Fruit fly (Drosophila melanogaster): ENCODE data around the gene CG8838.

Gene CG8838

DNA sequence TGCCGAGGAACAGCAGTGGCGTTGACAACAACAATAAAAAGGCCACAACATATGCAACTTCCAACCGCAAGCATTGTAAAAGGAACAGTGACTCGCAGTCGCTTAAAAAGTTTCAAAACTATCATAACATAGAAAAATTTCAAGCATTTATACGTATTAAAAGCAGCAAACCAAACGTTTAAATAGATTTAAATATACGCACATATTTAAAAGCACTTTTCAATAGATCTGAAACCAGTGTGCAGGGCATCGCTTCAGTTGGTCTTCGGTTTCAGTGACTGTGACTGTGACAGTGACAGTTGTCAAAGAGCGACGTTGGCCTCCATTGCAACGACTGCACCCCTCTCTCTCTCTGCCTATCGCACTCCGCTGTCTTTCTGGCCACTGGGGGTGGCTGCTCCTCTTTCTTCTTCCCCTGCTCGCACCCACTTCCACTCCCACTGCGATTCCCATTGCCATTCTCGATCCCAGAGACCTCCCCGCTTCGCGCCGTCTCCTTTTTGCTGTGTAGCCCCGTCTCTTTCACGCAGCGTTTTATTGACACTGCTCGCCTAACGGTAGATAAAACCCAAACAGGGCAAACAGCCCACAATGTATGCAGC lies 9.2 kb upstream of the CG8838 start (continued):
- TF ChIP-seq sima (GFP tag; optimal IDR thresholded peaks at IDR 0.05) (no peak), Antp (GFP tag; optimal IDR thresholded peaks at IDR 0.05) (peak; percentile 62), Sox102F (GFP tag; optimal IDR thresholded peaks at IDR 0.05) (peak; percentile 95), sr (GFP tag; IDR thresholded peaks at IDR 0.05) (peak; percentile 75; the same call in 2 of the 3 replicates), CG2875 (GFP tag; optimal IDR thresholded peaks at IDR 0.05) (peak; percentile 84), insv (GFP tag; optimal IDR thresholded peaks at IDR 0.05) (no peak), NfI (GFP tag; optimal IDR thresholded peaks at IDR 0.05) (peak; percentile 70), slou (GFP tag; optimal IDR thresholded peaks at IDR 0.05) (no peak), HmgZ (tag; optimal IDR thresholded peaks at IDR 0.05) (no peak), ase (GFP tag; IDR thresholded peaks at IDR 0.05) (peak; percentile 95), Rfx (GFP tag; IDR thresholded peaks at IDR 0.05) (peak; percentile 49; the same call in 1 of the 2 replicates), CG9817 (tag; optimal IDR thresholded peaks at IDR 0.05) (peak; percentile 24), CG11504 (tag; optimal IDR thresholded peaks at IDR 0.05) (peak; percentile 83), Taf1 (GFP tag; IDR thresholded peaks at IDR 0.05) (0 out of 2 replicates have a peak, but pooled peaks have one; percentile 34), CG34376 (GFP tag; optimal IDR thresholded peaks at IDR 0.05) (no peak), Myb (GFP tag; optimal IDR thresholded peaks at IDR 0.05) (peak; percentile 37), CG6854 (GFP tag; optimal IDR thresholded peaks at IDR 0.05) (no peak), CG10543 (GFP tag; optimal IDR thresholded peaks at IDR 0.05) (no peak), odd (GFP tag; optimal IDR thresholded peaks at IDR 0.05) (peak; percentile 35), Drgx (GFP tag; IDR thresholded peaks at IDR 0.05) (peak; percentile 98), kni (GFP tag; optimal IDR thresholded peaks at IDR 0.05) (no peak), Blimp-1 (GFP tag; optimal IDR thresholded peaks at IDR 0.05) (peak; percentile 91), salm (tag; optimal IDR thresholded peaks at IDR 0.05) (peak; percentile 66), CG10147 (GFP tag; optimal IDR thresholded peaks at IDR 0.05) (peak; percentile 1), Usf (GFP tag; optimal IDR thresholded peaks at IDR 0.05) (no peak), ewg (GFP tag; optimal IDR thresholded peaks at IDR 0.05) (peak; percentile 84), CG3065 (GFP tag; optimal IDR thresholded peaks at IDR 0.05) (no peak), Mes4 (GFP tag; optimal IDR thresholded peaks at IDR 0.05) (peak; percentile 61), btn (GFP tag; optimal IDR thresholded peaks at IDR 0.05) (peak; percentile 56), nom (GFP tag; optimal IDR thresholded peaks at IDR 0.05) (peak; percentile 79), CG1529 (GFP tag; optimal IDR thresholded peaks at IDR 0.05) (peak; percentile 85), zen2 (GFP tag; IDR thresholded peaks at IDR 0.05; ENCODE audit: partially characterized antibody) (no peak), CG1024 (GFP tag; IDR thresholded peaks at IDR 0.05) (peak; percentile 92), CG2120 (GFP tag; optimal IDR thresholded peaks at IDR 0.05) (no peak), toy (GFP tag; IDR thresholded peaks at IDR 0.05) (no peak), CG2116 (GFP tag; optimal IDR thresholded peaks at IDR 0.05) (peak; percentile 11), cato (GFP tag; optimal IDR thresholded peaks at IDR 0.05; ENCODE audit: borderline replicate concordance) (peak; percentile 66), chinmo (GFP tag; IDR thresholded peaks at IDR 0.05; ENCODE audit: partially characterized antibody) (no peak), Six4 (GFP tag; optimal IDR thresholded peaks at IDR 0.05) (peak; percentile 69), br (optimal IDR thresholded peaks at IDR 0.05) (no peak), bab2 (GFP tag; optimal IDR thresholded peaks at IDR 0.05) (peak; percentile 53), HLHmδ (GFP tag; optimal IDR thresholded peaks at IDR 0.05) (no peak), gce (GFP tag; IDR thresholded peaks at IDR 0.05) (peak; percentile 96), fu2 (GFP tag; optimal IDR thresholded peaks at IDR 0.05) (peak; percentile 12), Neu2 (GFP tag; optimal IDR thresholded peaks at IDR 0.05; ENCODE audit: borderline replicate concordance) (no peak), lilli (GFP tag; optimal IDR thresholded peaks at IDR 0.05) (peak; percentile 32), row (GFP tag; IDR thresholded peaks at IDR 0.05) (peak; percentile 84), ken (GFP tag; IDR thresholded peaks at IDR 0.05) (peak; percentile 92), D19A (tag; optimal IDR thresholded peaks at IDR 0.05) (peak; percentile 73), CG13296 (GFP tag; optimal IDR thresholded peaks at IDR 0.05) (no peak)

Measured in whole organism, embryonic.